Worm (Caenorhabditis elegans) whole organism, early embryonic: Measurements from ENCODE around the gene F02C9.1.

Experiments
- B0310.2 ChIP-seq: sonication (generic microtip); optimal IDR thresholded peaks from 2 replicates; lab custom pipeline; 2016; ENCODE audit warnings: mild to moderate bottlenecking, missing genetic modification characterization, missing compliant biosample characterization
- ama-1 ChIP-seq: fragments of 150-350 bp; optimal IDR thresholded peaks from 2 replicates; lab custom pipeline; 2014
- ceh-13 ChIP-seq: fragments of 200-800 bp; sonication (Bioruptor generic); optimal IDR thresholded peaks from 2 replicates; lab custom pipeline; 2018; ENCODE audit warnings: mild to moderate bottlenecking, missing genetic modification characterization, missing compliant biosample characterization
- ceh-36 ChIP-seq: sonication (generic microtip); optimal IDR thresholded peaks from 2 replicates; lab custom pipeline; 2016; ENCODE audit warnings: missing genetic modification characterization, inconsistent platforms, missing compliant biosample characterization
- flt-1 ChIP-seq: fragments of 200-800 bp; sonication (Bioruptor generic); IDR thresholded peaks from 2 replicates; pipeline ENCODE4 v1.3.6; 2022; ENCODE audit warnings: missing genetic modification characterization, missing compliant biosample characterization
- hmbx-1 ChIP-seq: sonication (generic microtip); optimal IDR thresholded peaks from 2 replicates; lab custom pipeline; 2016; ENCODE audit warnings: mild to moderate bottlenecking, missing genetic modification characterization, missing compliant biosample characterization
- pes-1 ChIP-seq: fragments of 200-800 bp; sonication (Bioruptor generic); IDR thresholded peaks from 2 replicates; pipeline ENCODE4 v1.3.6; 2022; ENCODE audit warnings: missing genetic modification reagents, missing genetic modification characterization, missing compliant biosample characterization
- scrt-1 ChIP-seq: fragments of 200-800 bp; sonication (Bioruptor generic); IDR thresholded peaks from 2 replicates; pipeline ENCODE4 v1.3.6; 2022; ENCODE audit warnings: missing genetic modification characterization, missing compliant biosample characterization
- sea-1 ChIP-seq: fragments of 200-800 bp; sonication (Bioruptor generic); conservative IDR thresholded peaks from 2 replicates; pipeline ENCODE4 v1.3.6; 2022; ENCODE audit warnings: missing genetic modification characterization, missing compliant biosample characterization
- tbx-11 ChIP-seq: fragments of 200-800 bp; sonication (Bioruptor generic); IDR thresholded peaks from 2 replicates; pipeline ENCODE4 v1.3.6; 2022; ENCODE audit warnings: missing genetic modification characterization, missing compliant biosample characterization
- tbx-37 ChIP-seq: fragments of 200-800 bp; sonication (Bioruptor generic); conservative IDR thresholded peaks from 2 replicates; pipeline ENCODE4 v1.3.6; 2022; ENCODE audit warnings: missing genetic modification reagents, missing genetic modification characterization, missing compliant biosample characterization
- tra-4 ChIP-seq: sonication (generic microtip); optimal IDR thresholded peaks from 2 replicates; lab custom pipeline; 2017; ENCODE audit warnings: missing genetic modification characterization, missing compliant biosample characterization

- TF ChIP-seq tbx-37 (GFP tag; lab: Robert Waterston, UW) = no peak
- no peak for TF ChIP-seq pes-1 (GFP tag; lab: Robert Waterston, UW)
- TF ChIP-seq ceh-36 (tag; lab: Kevin White, UChicago) = no peak
- no peak for TF ChIP-seq ama-1
- TF ChIP-seq scrt-1 (GFP tag; lab: Robert Waterston, UW) = no peak
- no peak for TF ChIP-seq flt-1 (GFP tag; lab: Robert Waterston, UW)
- no peak for TF ChIP-seq B0310.2 (tag; lab: Kevin White, UChicago)
- TF ChIP-seq ceh-13 (GFP tag; lab: Kevin White, UChicago) = no peak
- no peak for TF ChIP-seq tra-4 (tag; lab: Kevin White, UChicago)
- TF ChIP-seq tbx-11 (GFP tag; lab: Robert Waterston, UW) = no peak
- no peak for TF ChIP-seq sea-1 (GFP tag; lab: Robert Waterston, UW)
- no peak for TF ChIP-seq hmbx-1 (tag; lab: Kevin White, UChicago)
Measured at ce11 chrV:3122403-3122802, 16.1 kb upstream of the F02C9.1 start.
